Worm (Caenorhabditis elegans): Measurements from ENCODE around the gene C17G10.6.

C17G10.6 gene

ce11 chrII:5604441-5604840, 1.3 kb upstream of the C17G10.6 start:
- no peak for TF ChIP-seq pqm-1 (tag; optimal IDR thresholded peaks at IDR 0.05)
- TF ChIP-seq nhr-11 (tag; optimal IDR thresholded peaks at IDR 0.05): no peak
- TF ChIP-seq mdl-1 (tag; optimal IDR thresholded peaks at IDR 0.05): no peak
- no peak for TF ChIP-seq jun-1 (tag; optimal IDR thresholded peaks at IDR 0.05)
- TF ChIP-seq sea-2 (GFP tag; optimal IDR thresholded peaks at IDR 0.05): no peak
- TF ChIP-seq nhr-76 (tag; optimal IDR thresholded peaks at IDR 0.05): no peak
- no peak for TF ChIP-seq nhr-12 (tag; optimal IDR thresholded peaks at IDR 0.05)
- TF ChIP-seq fkh-2 (tag; optimal IDR thresholded peaks at IDR 0.05): no peak

- TF ChIP-seq hmg-11 (tag; optimal IDR thresholded peaks at IDR 0.05) (peak; percentile 60), fkh-10 (GFP tag; optimal IDR thresholded peaks at IDR 0.05) (no peak), nfya-1 (tag; optimal IDR thresholded peaks at IDR 0.05; ENCODE audit: insufficient read depth) (peak; percentile 75), nhr-43 (tag; optimal IDR thresholded peaks at IDR 0.05; ENCODE audit: poor library complexity, severe bottlenecking) (peak; percentile 89), eor-1 (tag; optimal IDR thresholded peaks at IDR 0.05) (no peak), nhr-237 (tag; optimal IDR thresholded peaks at IDR 0.05) (no peak), ceh-82 (tag; optimal IDR thresholded peaks at IDR 0.05) (peak; percentile 60), fos-1 (tag; optimal IDR thresholded peaks at IDR 0.05) (no peak), pha-4 (tag; optimal IDR thresholded peaks at IDR 0.05) (peak; percentile 49), ceh-28 (tag; optimal IDR thresholded peaks at IDR 0.05) (peak; percentile 47), nhr-67 (tag; optimal IDR thresholded peaks at IDR 0.05) (no peak), elt-1 (tag; optimal IDR thresholded peaks at IDR 0.05) (no peak), elt-3 (tag; optimal IDR thresholded peaks at IDR 0.05) (peak in 1 of 3 experiments; percentile 30), fkh-2 (tag; optimal IDR thresholded peaks at IDR 0.05) (no peak), aly-2 (tag; optimal IDR thresholded peaks at IDR 0.05) (no peak), nhr-28 (tag; optimal IDR thresholded peaks at IDR 0.05) (peak; percentile 30), nhr-25 (tag; optimal IDR thresholded peaks at IDR 0.05) (peak; percentile 82), ama-1 (optimal IDR thresholded peaks at IDR 0.05) (peak; percentile 93), ztf-11 (tag; optimal IDR thresholded peaks at IDR 0.05) (no peak), skn-1 (tag; optimal IDR thresholded peaks at IDR 0.05) (peak; percentile 9), R02D3.7 (tag; optimal IDR thresholded peaks at IDR 0.05) (peak; percentile 10), unc-62 (GFP tag; optimal IDR thresholded peaks at IDR 0.05) (no peak), elt-2 (tag; optimal IDR thresholded peaks at IDR 0.05) (peak; percentile 83), jun-1 (tag; optimal IDR thresholded peaks at IDR 0.05) (peak; percentile 29), egl-5 (tag; optimal IDR thresholded peaks at IDR 0.05) (peak; percentile 54), lin-15B (tag; optimal IDR thresholded peaks at IDR 0.05) (peak; percentile 60), daf-12 (tag; optimal IDR thresholded peaks at IDR 0.05) (no peak), pqm-1 (tag; optimal IDR thresholded peaks at IDR 0.05) (peak; percentile 55), mdl-1 (tag; optimal IDR thresholded peaks at IDR 0.05) (peak; percentile 34), lsy-12 (tag; optimal IDR thresholded peaks at IDR 0.05) (peak; percentile 61), unc-39 (tag; optimal IDR thresholded peaks at IDR 0.05) (no peak), nhr-12 (tag; optimal IDR thresholded peaks at IDR 0.05) (peak; percentile 9), tbx-2 (tag; optimal IDR thresholded peaks at IDR 0.05) (peak; percentile 33), zag-1 (tag; optimal IDR thresholded peaks at IDR 0.05) (no peak), ZK546.5 (tag; optimal IDR thresholded peaks at IDR 0.05) (no peak), egl-27 (tag; optimal IDR thresholded peaks at IDR 0.05) (no peak), nhr-23 (tag; optimal IDR thresholded peaks at IDR 0.05) (peak; percentile 84), mml-1 (tag; optimal IDR thresholded peaks at IDR 0.05) (no peak), lin-39 (tag; optimal IDR thresholded peaks at IDR 0.05) (peak; percentile 38), nhr-11 (tag; optimal IDR thresholded peaks at IDR 0.05) (no peak), ztf-4 (tag; optimal IDR thresholded peaks at IDR 0.05) (no peak), nhr-77 (tag; optimal IDR thresholded peaks at IDR 0.05) (peak; percentile 89), nhr-76 (tag; optimal IDR thresholded peaks at IDR 0.05) (no peak), sea-2 (GFP tag; optimal IDR thresholded peaks at IDR 0.05) (no peak), snpc-4 (tag; optimal IDR thresholded peaks at IDR 0.05) (peak; percentile 99), ceh-9 (tag; optimal IDR thresholded peaks at IDR 0.05) (no peak), ceh-16 (tag; optimal IDR thresholded peaks at IDR 0.05) (no peak)
These were observed 3.6 kb downstream of the C17G10.6 start, which contains the start of gene C17G10.10 for ce11 chrII:5599326-5600044. TSS of gene C17G10.10 (minus strand) at chrII:5599376.
